Fruit fly (Drosophila melanogaster) whole organism, embryonic: Measurements from ENCODE around the gene Nup43.

Source experiments
- Bgb ChIP-seq: fragments of 200-800 bp; sonication (Bioruptor generic); IDR thresholded peaks from 2 replicates; pipeline ENCODE4 v1.3.6; 2022; ENCODE audit warnings: missing biosample characterization, missing genetic modification characterization; ENCODE audit not compliant: partially characterized antibody
- Bteb2 ChIP-seq: fragments of 200-800 bp; sonication (Bioruptor generic); optimal IDR thresholded peaks from 2 replicates; lab custom pipeline; 2016; ENCODE audit warnings: missing biosample characterization, missing genetic modification characterization
- CG10321 ChIP-seq: fragments of 200-800 bp; sonication (Bioruptor generic); IDR thresholded peaks from 2 replicates; pipeline ENCODE4 v1.3.6; 2022; ENCODE audit warnings: missing biosample characterization, missing genetic modification characterization
- CG11093 ChIP-seq: fragments of 200-800 bp; sonication (Bioruptor generic); IDR thresholded peaks from 3 replicates; pipeline ENCODE4 v1.3.6; 2022; ENCODE audit warnings: missing biosample characterization, missing genetic modification characterization
- CG12155 ChIP-seq: fragments of 200-800 bp; sonication (Bioruptor generic); optimal IDR thresholded peaks from 3 replicates; lab custom pipeline; 2016; ENCODE audit warnings: missing biosample characterization, missing genetic modification characterization
- CG12744 ChIP-seq: fragments of 200-800 bp; sonication (Bioruptor generic); optimal IDR thresholded peaks from 2 replicates; lab custom pipeline; 2016; ENCODE audit warnings: missing biosample characterization, missing genetic modification characterization
- CG13287 ChIP-seq: fragments of 200-800 bp; sonication (Bioruptor generic); IDR thresholded peaks from 2 replicates; pipeline ENCODE4 v1.3.6; 2022; ENCODE audit warnings: missing biosample characterization, missing genetic modification characterization; ENCODE audit not compliant: partially characterized antibody
- CG14965 ChIP-seq: fragments of 200-800 bp; sonication (Bioruptor generic); optimal IDR thresholded peaks from 2 replicates; lab custom pipeline; 2016; ENCODE audit warnings: missing biosample characterization, missing genetic modification characterization, borderline replicate concordance
- CG15696 ChIP-seq: fragments of 200-800 bp; sonication (Bioruptor generic); optimal IDR thresholded peaks from 2 replicates; lab custom pipeline; 2019; ENCODE audit warnings: missing biosample characterization, mild to moderate bottlenecking, missing genetic modification characterization, moderate library complexity
- CG17328 ChIP-seq: fragments of 200-800 bp; sonication (Bioruptor generic); IDR thresholded peaks from 2 replicates; pipeline ENCODE4 v1.3.6; 2022; ENCODE audit warnings: missing biosample characterization, missing genetic modification characterization
- CG17612 ChIP-seq: fragments of 200-800 bp; sonication (Bioruptor generic); IDR thresholded peaks from 2 replicates; pipeline ENCODE4 v1.3.6; 2022; ENCODE audit warnings: missing biosample characterization, missing genetic modification characterization
- CG2120 ChIP-seq: fragments of 200-800 bp; sonication (Bioruptor generic); optimal IDR thresholded peaks from 3 replicates; lab custom pipeline; 2016; ENCODE audit warnings: missing biosample characterization, missing genetic modification characterization
- CG3065 ChIP-seq: fragments of 200-800 bp; sonication (Bioruptor generic); optimal IDR thresholded peaks from 2 replicates; lab custom pipeline; 2016; ENCODE audit warnings: missing biosample characterization, missing genetic modification characterization
- CG31224 ChIP-seq: fragments of 200-800 bp; sonication (Bioruptor generic); IDR thresholded peaks from 2 replicates; pipeline ENCODE4 v1.3.6; 2022; ENCODE audit warnings: missing biosample characterization, missing genetic modification characterization
- CG32532 ChIP-seq: fragments of 200-800 bp; sonication (Bioruptor generic); IDR thresholded peaks from 2 replicates; pipeline ENCODE4 v1.3.6; 2022; ENCODE audit warnings: missing biosample characterization, missing genetic modification characterization
- CG33213 ChIP-seq: fragments of 200-800 bp; sonication (Bioruptor generic); optimal IDR thresholded peaks from 3 replicates; lab custom pipeline; 2016; ENCODE audit warnings: missing biosample characterization, missing genetic modification characterization
- CG34376 ChIP-seq: fragments of 200-800 bp; sonication (Bioruptor generic); optimal IDR thresholded peaks from 2 replicates; lab custom pipeline; 2018; ENCODE audit warnings: missing biosample characterization, mild to moderate bottlenecking, missing genetic modification characterization
- CG3995 ChIP-seq: fragments of 200-800 bp; sonication (Bioruptor generic); optimal IDR thresholded peaks from 3 replicates; lab custom pipeline; 2016; ENCODE audit warnings: missing biosample characterization, missing genetic modification characterization
- CG4424 ChIP-seq: fragments of 200-800 bp; sonication (Bioruptor generic); optimal IDR thresholded peaks from 3 replicates; lab custom pipeline; 2016; ENCODE audit warnings: missing biosample characterization, missing genetic modification characterization
- CG5245 ChIP-seq: fragments of 200-800 bp; sonication (Bioruptor generic); optimal IDR thresholded peaks from 3 replicates; lab custom pipeline; 2016; ENCODE audit warnings: missing biosample characterization, missing genetic modification characterization
- CG6683 ChIP-seq: fragments of 200-800 bp; sonication (Bioruptor generic); optimal IDR thresholded peaks from 2 replicates; lab custom pipeline; 2017; ENCODE audit warnings: missing biosample characterization, mild to moderate bottlenecking, missing genetic modification characterization, missing genetic modification reagents
- CG8089 ChIP-seq: fragments of 200-800 bp; sonication (Bioruptor generic); optimal IDR thresholded peaks from 3 replicates; lab custom pipeline; 2016; ENCODE audit warnings: missing biosample characterization, missing genetic modification characterization
- CG9437 ChIP-seq: fragments of 200-800 bp; sonication (Bioruptor generic); optimal IDR thresholded peaks from 2 replicates; lab custom pipeline; 2018; ENCODE audit warnings: missing biosample characterization, mild to moderate bottlenecking, missing genetic modification characterization
- CrebB ChIP-seq: fragments of 200-800 bp; sonication (Bioruptor generic); optimal IDR thresholded peaks from 3 replicates; lab custom pipeline; 2018; ENCODE audit warnings: missing biosample characterization, mild to moderate bottlenecking, missing genetic modification characterization
- Doc3 ChIP-seq: fragments of 200-800 bp; sonication (Bioruptor generic); IDR thresholded peaks from 3 replicates; pipeline ENCODE4 v1.3.6; 2022; ENCODE audit warnings: missing biosample characterization, missing genetic modification characterization; ENCODE audit not compliant: partially characterized antibody
- E2f1 ChIP-seq: fragments of 200-800 bp; sonication (Bioruptor generic); IDR thresholded peaks from 2 replicates; pipeline ENCODE4 v1.3.6; 2022; ENCODE audit warnings: missing biosample characterization, missing genetic modification characterization
- Gug ChIP-seq: fragments of 200-800 bp; sonication (Bioruptor generic); IDR thresholded peaks from 4 replicates; pipeline ENCODE4 v1.3.6; 2022; ENCODE audit warnings: missing biosample characterization, missing genetic modification characterization
- Lpt ChIP-seq: fragments of >200 bp; optimal IDR thresholded peaks from 2 replicates; lab custom pipeline; 2018; ENCODE audit warnings: missing biosample characterization, missing genetic modification characterization
- Med ChIP-seq: fragments of 200-800 bp; sonication (Bioruptor generic); peaks from one replicate; lab custom pipeline; 2016; ENCODE audit warnings: missing biosample characterization, missing genetic modification characterization, mild to moderate bottlenecking, inconsistent platforms, moderate library complexity
- Six4 ChIP-seq: fragments of 200-800 bp; sonication (Bioruptor generic); optimal IDR thresholded peaks from 2 replicates; lab custom pipeline; 2016; ENCODE audit warnings: missing biosample characterization, missing genetic modification characterization
- Spps ChIP-seq: fragments of 200-800 bp; sonication (Bioruptor generic); optimal IDR thresholded peaks from 2 replicates; lab custom pipeline; 2018; ENCODE audit warnings: missing biosample characterization, mild to moderate bottlenecking, missing genetic modification characterization
- YL-1 ChIP-seq: fragments of 200-800 bp; sonication (Bioruptor generic); optimal IDR thresholded peaks from 3 replicates; lab custom pipeline; 2017; ENCODE audit warnings: missing biosample characterization, mild to moderate bottlenecking, missing genetic modification characterization
- ab ChIP-seq: fragments of 200-800 bp; sonication (Bioruptor generic); optimal IDR thresholded peaks from 2 replicates; lab custom pipeline; 2016; ENCODE audit warnings: missing biosample characterization, missing genetic modification characterization
- bowl ChIP-seq: fragments of 200-800 bp; sonication (Bioruptor generic); IDR thresholded peaks from 2 replicates; pipeline ENCODE4 v1.3.6; 2022; ENCODE audit warnings: missing biosample characterization, missing genetic modification characterization
- cg ChIP-seq: fragments of 200-800 bp; sonication (Bioruptor generic); optimal IDR thresholded peaks from 3 replicates; lab custom pipeline; 2019; ENCODE audit warnings: missing biosample characterization, mild to moderate bottlenecking, missing genetic modification characterization, moderate library complexity
- danr ChIP-seq: fragments of 200-800 bp; sonication (Bioruptor generic); IDR thresholded peaks from 2 replicates; pipeline ENCODE4 v1.3.6; 2022; ENCODE audit warnings: missing biosample characterization, missing genetic modification characterization
- dmrt11E ChIP-seq: fragments of 200-800 bp; sonication (Bioruptor generic); optimal IDR thresholded peaks from 3 replicates; lab custom pipeline; 2018; ENCODE audit warnings: missing biosample characterization, mild to moderate bottlenecking, missing genetic modification characterization, moderate library complexity
- esg ChIP-seq: fragments of 200-800 bp; sonication (Bioruptor generic); conservative IDR thresholded peaks from 2 replicates; pipeline ENCODE4 v1.3.6; 2022; ENCODE audit warnings: missing biosample characterization, missing genetic modification characterization
- gsb-n ChIP-seq: fragments of 200-800 bp; sonication (Bioruptor generic); optimal IDR thresholded peaks from 3 replicates; lab custom pipeline; 2018; ENCODE audit warnings: missing biosample characterization, mild to moderate bottlenecking, missing genetic modification characterization
- hbn ChIP-seq: fragments of 200-800 bp; sonication (Bioruptor generic); IDR thresholded peaks from 2 replicates; pipeline ENCODE4 v1.3.6; 2022; ENCODE audit warnings: missing biosample characterization, missing genetic modification characterization; ENCODE audit not compliant: partially characterized antibody
- jigr1 ChIP-seq: fragments of 200-800 bp; sonication (Bioruptor generic); IDR thresholded peaks from 3 replicates; pipeline ENCODE4 v1.3.6; 2022; ENCODE audit warnings: missing biosample characterization, missing genetic modification characterization
- org-1 ChIP-seq: fragments of 200-800 bp; sonication (Bioruptor generic); optimal IDR thresholded peaks from 2 replicates; lab custom pipeline; 2017; ENCODE audit warnings: missing biosample characterization, missing genetic modification characterization
- peb ChIP-seq: fragments of 200-800 bp; sonication (Bioruptor generic); IDR thresholded peaks from 2 replicates; pipeline ENCODE4 v1.3.6; 2022; ENCODE audit warnings: missing biosample characterization, missing genetic modification characterization
- pita ChIP-seq: fragments of 200-800 bp; sonication (Bioruptor generic); optimal IDR thresholded peaks from 2 replicates; lab custom pipeline; 2017; ENCODE audit warnings: missing biosample characterization, mild to moderate bottlenecking, missing genetic modification characterization
- pum ChIP-seq: fragments of 200-800 bp; sonication (Bioruptor generic); optimal IDR thresholded peaks from 2 replicates; lab custom pipeline; 2016; ENCODE audit warnings: missing biosample characterization, missing genetic modification characterization
- seq ChIP-seq: fragments of 200-800 bp; sonication (Bioruptor generic); IDR thresholded peaks from 2 replicates; pipeline ENCODE4 v1.3.6; 2022; ENCODE audit warnings: missing biosample characterization, missing genetic modification characterization
- sna ChIP-seq: fragments of 200-800 bp; sonication (Bioruptor generic); IDR thresholded peaks from 2 replicates; pipeline ENCODE4 v1.3.6; 2022; ENCODE audit warnings: missing biosample characterization, missing genetic modification characterization; ENCODE audit not compliant: partially characterized antibody
- tx ChIP-seq: fragments of 200-800 bp; sonication (Bioruptor generic); optimal IDR thresholded peaks from 2 replicates; lab custom pipeline; 2016; ENCODE audit warnings: missing biosample characterization, missing genetic modification characterization
- usp ChIP-seq: fragments of >200 bp; optimal IDR thresholded peaks from 2 replicates; lab custom pipeline; 2017; ENCODE audit warnings: missing biosample characterization, missing genetic modification characterization

The Nup43 gene

dm6 chr3R:18402549-18403429 is 36.4 kb downstream of the Nup43 start, which contains the start of the genes Wdr37 and koko (continued):
- TF ChIP-seq CG13287 = peak; percentile 72
- TF ChIP-seq CG3065 = peak; percentile 90
- TF ChIP-seq Lpt (GFP tag; lab: Kevin White, UChicago) = no peak
- peak; percentile 94 for TF ChIP-seq CG6683 (GFP tag; lab: Kevin White, UChicago)
- TF ChIP-seq CG14965 (GFP tag; lab: Kevin White, UChicago) = peak; percentile 40
- TF ChIP-seq CG2120 = peak; percentile 94
- TF ChIP-seq gsb-n (tag; lab: Kevin White, UChicago) = peak; percentile 99
- peak; percentile 95 for TF ChIP-seq CG4424 (GFP tag; lab: Kevin White, UChicago)
- peak; percentile 94 for TF ChIP-seq CG31224
- TF ChIP-seq CG5245 (GFP tag; lab: Kevin White, UChicago) = peak; percentile 82
- TF ChIP-seq CG15696 = peak; percentile 97
- peak; percentile 91 for TF ChIP-seq Gug
- peak; percentile 95 for TF ChIP-seq CG11093 (GFP tag; lab: Robert Waterston, UW)
- peak; percentile 37; the same call in 1 of the 2 replicates for TF ChIP-seq hbn (GFP tag; lab: Robert Waterston, UW)
- TF ChIP-seq Bteb2 = peak; percentile 70
- peak; percentile 52 for TF ChIP-seq CG3995 (GFP tag; lab: Kevin White, UChicago)
- TF ChIP-seq org-1 (GFP tag; lab: Kevin White, UChicago) = peak; percentile 86
- TF ChIP-seq CG12155 (GFP tag; lab: Kevin White, UChicago) = peak; percentile 95
- TF ChIP-seq pum (GFP tag; lab: Kevin White, UChicago) = peak; percentile 75
- no peak for TF ChIP-seq usp (GFP tag; lab: Kevin White, UChicago)
- TF ChIP-seq CG10321 (GFP tag; lab: Robert Waterston, UW) = peak; percentile 84
- peak; percentile 46; the same call in 1 of the 3 replicates for TF ChIP-seq Doc3 (GFP tag; lab: Robert Waterston, UW)
- peak; percentile 90 for TF ChIP-seq CrebB (tag; lab: Kevin White, UChicago)
- TF ChIP-seq YL-1 (GFP tag; lab: Kevin White, UChicago) = peak; percentile 72
- peak; percentile 94 for TF ChIP-seq danr (GFP tag; lab: Robert Waterston, UW)
- peak; percentile 91 for TF ChIP-seq bowl (GFP tag; lab: Robert Waterston, UW)
- TF ChIP-seq dmrt11E (tag; lab: Kevin White, UChicago) = peak; percentile 98
- TF ChIP-seq pita (GFP tag; lab: Kevin White, UChicago) = no peak
- TF ChIP-seq seq (GFP tag; lab: Robert Waterston, UW) = peak; percentile 96
- peak; percentile 74 for TF ChIP-seq tx (GFP tag; lab: Kevin White, UChicago)
- peak; percentile 94 for TF ChIP-seq CG17612 (GFP tag; lab: Robert Waterston, UW)
- peak; percentile 97 for TF ChIP-seq esg (GFP tag; lab: Robert Waterston, UW)
- peak; percentile 94 for TF ChIP-seq Med
- TF ChIP-seq CG32532 (GFP tag; lab: Robert Waterston, UW) = peak; percentile 99
- TF ChIP-seq CG34376 (GFP tag; lab: Kevin White, UChicago) = peak; percentile 86
- TF ChIP-seq CG8089 (GFP tag; lab: Kevin White, UChicago) = peak; percentile 65
- TF ChIP-seq jigr1 = peak; percentile 94
- peak; percentile 48 for TF ChIP-seq CG33213 (GFP tag; lab: Kevin White, UChicago)
- TF ChIP-seq cg (GFP tag; lab: Kevin White, UChicago) = no peak
- 0 out of 2 replicates have a peak, but pooled peaks have one; percentile 7 for TF ChIP-seq Bgb (GFP tag; lab: Robert Waterston, UW)
- TF ChIP-seq peb = peak; percentile 97
- TF ChIP-seq CG17328 (GFP tag; lab: Robert Waterston, UW) = peak; percentile 97
- peak; percentile 94 for TF ChIP-seq CG9437 (GFP tag; lab: Kevin White, UChicago)
- TF ChIP-seq E2f1 = peak; percentile 98
- TF ChIP-seq Spps = peak; percentile 96
- TF ChIP-seq sna (GFP tag; lab: Robert Waterston, UW) = peak; percentile 60
- TF ChIP-seq Six4 (GFP tag; lab: Kevin White, UChicago) = peak; percentile 92
- peak; percentile 61 for TF ChIP-seq CG12744 (GFP tag; lab: Kevin White, UChicago)
- peak; percentile 53 for TF ChIP-seq ab (GFP tag; lab: Kevin White, UChicago)
